Worm (Caenorhabditis elegans): ENCODE measurements around the gene daf-6.

Gene daf-6

ce11 chrX:14888188-14888587 lies at the start of gene daf-6:
daf-6 (plus strand) TSS chrX:14888488.
- no peak for TF ChIP-seq dao-5 (tag; optimal IDR thresholded peaks at IDR 0.05)
- no peak for TF ChIP-seq him-1 (tag; optimal IDR thresholded peaks at IDR 0.05)
- no peak for TF ChIP-seq W03F9.2 (tag; optimal IDR thresholded peaks at IDR 0.05)

ce11 chrX:14841030-14841429 lies 47.3 kb upstream of the daf-6 start:
- TF ChIP-seq dao-5 (tag; optimal IDR thresholded peaks at IDR 0.05) (no peak), W03F9.2 (tag; optimal IDR thresholded peaks at IDR 0.05) (peak; percentile 78), him-1 (tag; optimal IDR thresholded peaks at IDR 0.05) (peak; percentile 85)

- TF ChIP-seq W03F9.2 (tag; optimal IDR thresholded peaks at IDR 0.05) = no peak
- TF ChIP-seq him-1 (tag; optimal IDR thresholded peaks at IDR 0.05) = no peak
- TF ChIP-seq dao-5 (tag; optimal IDR thresholded peaks at IDR 0.05) = no peak
Observed at ce11 chrX:14842846-14843369, 45.4 kb upstream of the daf-6 start.

ce11 chrX:14844481-14844880 lies 43.8 kb upstream of the daf-6 start:
- no peak for TF ChIP-seq him-1 (tag; optimal IDR thresholded peaks at IDR 0.05)
- no peak for TF ChIP-seq W03F9.2 (tag; optimal IDR thresholded peaks at IDR 0.05)
- no peak for TF ChIP-seq dao-5 (tag; optimal IDR thresholded peaks at IDR 0.05)

ce11 chrX:14845637-14846036 lies 42.7 kb upstream of the daf-6 start, which contains the start of gene egrh-1:
egrh-1 (plus strand) TSS chrX:14845937.
- TF ChIP-seq him-1 (tag; optimal IDR thresholded peaks at IDR 0.05) (no peak), W03F9.2 (tag; optimal IDR thresholded peaks at IDR 0.05) (no peak), dao-5 (tag; optimal IDR thresholded peaks at IDR 0.05) (no peak)

- TF ChIP-seq him-1 (tag; optimal IDR thresholded peaks at IDR 0.05) = no peak
- no peak for TF ChIP-seq W03F9.2 (tag; optimal IDR thresholded peaks at IDR 0.05)
- no peak for TF ChIP-seq dao-5 (tag; optimal IDR thresholded peaks at IDR 0.05)
Observed at ce11 chrX:14849054-14849453, 39.2 kb upstream of the daf-6 start, which contains the start of gene acd-3. acd-3 (plus strand) TSS chrX:14849275.

- TF ChIP-seq dao-5 (tag; optimal IDR thresholded peaks at IDR 0.05) (no peak), W03F9.2 (tag; optimal IDR thresholded peaks at IDR 0.05) (no peak), him-1 (tag; optimal IDR thresholded peaks at IDR 0.05) (no peak)
Observed at ce11 chrX:14851904-14852303, 36.4 kb upstream of the daf-6 start.

- TF ChIP-seq him-1 (tag; optimal IDR thresholded peaks at IDR 0.05) (peak; percentile 63), dao-5 (tag; optimal IDR thresholded peaks at IDR 0.05) (no peak), W03F9.2 (tag; optimal IDR thresholded peaks at IDR 0.05) (no peak)
Observed at ce11 chrX:14853712-14854217, 34.5 kb upstream of the daf-6 start, which contains the start of the genes C27C12.1 and C27C12.4. C27C12.1 (minus strand) TSS chrX:14853762. C27C12.4 (plus strand) TSS chrX:14854086.

- TF ChIP-seq him-1 (tag; optimal IDR thresholded peaks at IDR 0.05) (no peak), dao-5 (tag; optimal IDR thresholded peaks at IDR 0.05) (no peak), W03F9.2 (tag; optimal IDR thresholded peaks at IDR 0.05) (no peak)
Observed at ce11 chrX:14861752-14862151, 26.5 kb upstream of the daf-6 start, which contains the start of gene dmd-4. dmd-4 (minus strand) TSS chrX:14861852.

- TF ChIP-seq him-1 (tag; optimal IDR thresholded peaks at IDR 0.05) = no peak
- TF ChIP-seq dao-5 (tag; optimal IDR thresholded peaks at IDR 0.05) = no peak
- TF ChIP-seq W03F9.2 (tag; optimal IDR thresholded peaks at IDR 0.05) = no peak
Observed at ce11 chrX:14865744-14866143, 22.5 kb upstream of the daf-6 start, which contains the start of gene C27C12.3. C27C12.3 (minus strand) TSS chrX:14865844.

- TF ChIP-seq W03F9.2 (tag; optimal IDR thresholded peaks at IDR 0.05) (no peak), dao-5 (tag; optimal IDR thresholded peaks at IDR 0.05) (no peak), him-1 (tag; optimal IDR thresholded peaks at IDR 0.05) (no peak)
Observed at ce11 chrX:14868200-14868599, 20.1 kb upstream of the daf-6 start, which contains the start of gene F31F6.1. F31F6.1 (minus strand) TSS chrX:14868300.

ce11 chrX:14871780-14872179 lies 16.5 kb upstream of the daf-6 start, which contains the start of gene F31F6.2:
F31F6.2 (minus strand) TSS chrX:14871880.
- no peak for TF ChIP-seq W03F9.2 (tag; optimal IDR thresholded peaks at IDR 0.05)
- TF ChIP-seq dao-5 (tag; optimal IDR thresholded peaks at IDR 0.05) = no peak
- TF ChIP-seq him-1 (tag; optimal IDR thresholded peaks at IDR 0.05) = no peak

- TF ChIP-seq him-1 (tag; optimal IDR thresholded peaks at IDR 0.05) = no peak
Observed at ce11 chrX:14872817-14873469, 15.3 kb upstream of the daf-6 start, which contains the start of gene F31F6.3. F31F6.3 (minus strand) TSS chrX:14872867.

ce11 chrX:14875668-14876067 lies 12.6 kb upstream of the daf-6 start, which contains the start of gene sssh-1:
sssh-1 (plus strand) TSS chrX:14875968.
- TF ChIP-seq dao-5 (tag; optimal IDR thresholded peaks at IDR 0.05) (no peak), W03F9.2 (tag; optimal IDR thresholded peaks at IDR 0.05) (no peak), him-1 (tag; optimal IDR thresholded peaks at IDR 0.05) (no peak)

Measured in whole organism, L4/young adult.